Worm (Caenorhabditis elegans): ENCODE measurements around the gene Y102A11A.1.
A peak's percentile ranks its signal among the peaks of the same experiment; 100 is the strongest.

The Y102A11A.1 gene

ce11 chrX:2056875-2057274, 5.3 kb downstream of the Y102A11A.1 start:
- TF ChIP-seq tbx-37 (GFP tag; conservative IDR thresholded peaks at IDR 0.05), result 0 out of 2 replicates have a peak, but pooled peaks have one; percentile 3

ce11 chrX:2057828-2058418, 6.3 kb downstream of the Y102A11A.1 start:
- 0 out of 2 replicates have a peak, but pooled peaks have one; percentile 48 for TF ChIP-seq scrt-1 (GFP tag; IDR thresholded peaks at IDR 0.05)
- TF ChIP-seq tbx-11 (GFP tag; IDR thresholded peaks at IDR 0.05), result peak; percentile 62; the same call in 1 of the 2 replicates
- peak; percentile 25; the same call in 1 of the 2 replicates for TF ChIP-seq tbx-37 (GFP tag; conservative IDR thresholded peaks at IDR 0.05)
- TF ChIP-seq pes-1 (GFP tag; IDR thresholded peaks at IDR 0.05), result peak; percentile 89
- TF ChIP-seq flt-1 (GFP tag; IDR thresholded peaks at IDR 0.05), result peak; percentile 84; the same call in 1 of the 2 replicates
- peak; percentile 81 for TF ChIP-seq sea-1 (GFP tag; conservative IDR thresholded peaks at IDR 0.05)

- TF ChIP-seq sea-1 (GFP tag; conservative IDR thresholded peaks at IDR 0.05), result 0 out of 2 replicates have a peak, but pooled peaks have one; percentile 17
Observed at ce11 chrX:2058498-2059349, 7.1 kb downstream of the Y102A11A.1 start.

- TF ChIP-seq scrt-1 (GFP tag; IDR thresholded peaks at IDR 0.05) (no peak), tra-4 (tag; optimal IDR thresholded peaks at IDR 0.05) (no peak), hmbx-1 (tag; optimal IDR thresholded peaks at IDR 0.05) (no peak), hmg-4 (GFP tag; optimal IDR thresholded peaks at IDR 0.05) (no peak), F13C5.2 (tag; optimal IDR thresholded peaks at IDR 0.05) (no peak), tbx-37 (GFP tag; conservative IDR thresholded peaks at IDR 0.05) (no peak)
Observed at ce11 chrX:2064730-2065129, 13.1 kb downstream of the Y102A11A.1 start, which contains the start of gene F49H12.7. Gene F49H12.7, plus strand, starts transcription at chrX:2065030.

ce11 chrX:2068294-2068693, 16.7 kb downstream of the Y102A11A.1 start:
- no peak for TF ChIP-seq ama-1 (optimal IDR thresholded peaks at IDR 0.05)
- TF ChIP-seq B0310.2 (tag; optimal IDR thresholded peaks at IDR 0.05), result no peak
- TF ChIP-seq tbx-11 (GFP tag; IDR thresholded peaks at IDR 0.05), result no peak
- TF ChIP-seq scrt-1 (GFP tag; IDR thresholded peaks at IDR 0.05), result no peak
- no peak for TF ChIP-seq hnd-1 (tag; optimal IDR thresholded peaks at IDR 0.05)
- no peak for TF ChIP-seq hmbx-1 (tag; optimal IDR thresholded peaks at IDR 0.05)
- TF ChIP-seq sea-1 (GFP tag; conservative IDR thresholded peaks at IDR 0.05), result no peak
- TF ChIP-seq F13C5.2 (tag; optimal IDR thresholded peaks at IDR 0.05), result no peak
- no peak for TF ChIP-seq tra-4 (tag; optimal IDR thresholded peaks at IDR 0.05)
- no peak for TF ChIP-seq ets-7 (tag; optimal IDR thresholded peaks at IDR 0.05)
- no peak for TF ChIP-seq pes-1 (GFP tag; IDR thresholded peaks at IDR 0.05)
- no peak for TF ChIP-seq hmg-4 (GFP tag; optimal IDR thresholded peaks at IDR 0.05)
- no peak for TF ChIP-seq tbx-37 (GFP tag; conservative IDR thresholded peaks at IDR 0.05)
- no peak for TF ChIP-seq ceh-36 (tag; optimal IDR thresholded peaks at IDR 0.05)

- TF ChIP-seq hnd-1 (tag; optimal IDR thresholded peaks at IDR 0.05), result no peak
- TF ChIP-seq F13C5.2 (tag; optimal IDR thresholded peaks at IDR 0.05), result no peak
- no peak for TF ChIP-seq B0310.2 (tag; optimal IDR thresholded peaks at IDR 0.05)
- no peak for TF ChIP-seq ceh-13 (GFP tag; optimal IDR thresholded peaks at IDR 0.05)
- TF ChIP-seq sea-1 (GFP tag; conservative IDR thresholded peaks at IDR 0.05), result no peak
Observed at ce11 chrX:2070418-2070996, 18.9 kb downstream of the Y102A11A.1 start, which contains the start of gene acl-4. Gene acl-4, minus strand, starts transcription at chrX:2070444.

- TF ChIP-seq F13C5.2 (tag; optimal IDR thresholded peaks at IDR 0.05) (peak; percentile 63), pes-1 (GFP tag; IDR thresholded peaks at IDR 0.05) (no peak), hmg-4 (GFP tag; optimal IDR thresholded peaks at IDR 0.05) (peak; percentile 38)
Observed at ce11 chrX:2071392-2072001, 19.9 kb downstream of the Y102A11A.1 start.

- TF ChIP-seq ceh-13 (GFP tag; optimal IDR thresholded peaks at IDR 0.05), result no peak
- no peak for TF ChIP-seq tbx-37 (GFP tag; conservative IDR thresholded peaks at IDR 0.05)
- no peak for TF ChIP-seq F13C5.2 (tag; optimal IDR thresholded peaks at IDR 0.05)
- no peak for TF ChIP-seq flt-1 (GFP tag; IDR thresholded peaks at IDR 0.05)
Observed at ce11 chrX:2074055-2074454, 22.4 kb downstream of the Y102A11A.1 start, which contains the start of gene txdc-12.2. Gene txdc-12.2, plus strand, starts transcription at chrX:2074450.

ce11 chrX:2075169-2075568, 23.5 kb downstream of the Y102A11A.1 start:
- no peak for TF ChIP-seq hmbx-1 (tag; optimal IDR thresholded peaks at IDR 0.05)
- TF ChIP-seq ets-7 (tag; optimal IDR thresholded peaks at IDR 0.05), result no peak
- TF ChIP-seq tbx-37 (GFP tag; conservative IDR thresholded peaks at IDR 0.05), result no peak
- TF ChIP-seq ama-1 (optimal IDR thresholded peaks at IDR 0.05), result no peak
- no peak for TF ChIP-seq scrt-1 (GFP tag; IDR thresholded peaks at IDR 0.05)
- TF ChIP-seq flt-1 (GFP tag; IDR thresholded peaks at IDR 0.05), result no peak
- TF ChIP-seq ceh-36 (tag; optimal IDR thresholded peaks at IDR 0.05), result no peak
- no peak for TF ChIP-seq B0310.2 (tag; optimal IDR thresholded peaks at IDR 0.05)
- no peak for TF ChIP-seq tbx-11 (GFP tag; IDR thresholded peaks at IDR 0.05)
